Fruit fly (Drosophila melanogaster) whole organism, embryonic: ENCODE measurements around the gene Cnb.

Experiments used
- Ada2b ChIP-seq: fragments of 200-800 bp; sonication (Bioruptor generic); IDR thresholded peaks from 2 replicates; pipeline ENCODE4 v1.3.6; 2022; ENCODE audit warnings: missing biosample characterization, missing genetic modification characterization
- Asciz ChIP-seq: fragments of 200-800 bp; sonication (Bioruptor generic); optimal IDR thresholded peaks from 2 replicates; lab custom pipeline; 2017; ENCODE audit warnings: missing biosample characterization, mild to moderate bottlenecking, missing genetic modification characterization, missing genetic modification reagents
- CG10565 ChIP-seq: fragments of 200-800 bp; sonication (Bioruptor generic); optimal IDR thresholded peaks from 3 replicates; lab custom pipeline; 2016; ENCODE audit warnings: missing biosample characterization, mild to moderate bottlenecking, missing genetic modification characterization
- CG10959 ChIP-seq: fragments of 200-800 bp; sonication (Bioruptor generic); IDR thresholded peaks from 2 replicates; pipeline ENCODE4 v1.3.6; 2022; ENCODE audit warnings: missing biosample characterization, missing genetic modification characterization
- CG11085 ChIP-seq: fragments of 200-800 bp; sonication (Bioruptor generic); IDR thresholded peaks from 2 replicates; pipeline ENCODE4 v1.3.6; 2022; ENCODE audit warnings: missing biosample characterization, missing genetic modification characterization
- CG12744 ChIP-seq: fragments of 200-800 bp; sonication (Bioruptor generic); optimal IDR thresholded peaks from 2 replicates; lab custom pipeline; 2016; ENCODE audit warnings: missing biosample characterization, missing genetic modification characterization
- CG13296 ChIP-seq: fragments of 200-800 bp; sonication (Bioruptor generic); optimal IDR thresholded peaks from 3 replicates; lab custom pipeline; 2018; ENCODE audit warnings: missing biosample characterization, mild to moderate bottlenecking, missing genetic modification characterization
- CG15514 ChIP-seq: fragments of 200-800 bp; sonication (Bioruptor generic); optimal IDR thresholded peaks from 3 replicates; lab custom pipeline; 2017; ENCODE audit warnings: missing biosample characterization, missing genetic modification characterization, mild to moderate bottlenecking, moderate library complexity, missing genetic modification reagents
- CG1602 ChIP-seq: fragments of 200-800 bp; sonication (Bioruptor generic); optimal IDR thresholded peaks from 3 replicates; lab custom pipeline; 2016; ENCODE audit warnings: missing biosample characterization, missing genetic modification characterization
- CG1647 ChIP-seq: fragments of 200-800 bp; sonication (Bioruptor generic); optimal IDR thresholded peaks from 3 replicates; lab custom pipeline; 2016; ENCODE audit warnings: missing biosample characterization, missing genetic modification characterization
- CG17612 ChIP-seq: fragments of 200-800 bp; sonication (Bioruptor generic); IDR thresholded peaks from 2 replicates; pipeline ENCODE4 v1.3.6; 2022; ENCODE audit warnings: missing biosample characterization, missing genetic modification characterization
- CG1832 ChIP-seq: fragments of 200-800 bp; sonication (Bioruptor generic); optimal IDR thresholded peaks from 2 replicates; lab custom pipeline; 2017; ENCODE audit warnings: missing biosample characterization, mild to moderate bottlenecking, missing genetic modification characterization, inconsistent platforms
- CG18476 ChIP-seq: fragments of 200-800 bp; sonication (Bioruptor generic); optimal IDR thresholded peaks from 2 replicates; lab custom pipeline; 2016; ENCODE audit warnings: missing biosample characterization, mild to moderate bottlenecking, missing genetic modification characterization
- CG2889 ChIP-seq: fragments of 200-800 bp; sonication (Bioruptor generic); IDR thresholded peaks from 3 replicates; pipeline ENCODE4 v1.3.6; 2022; ENCODE audit warnings: missing biosample characterization, missing genetic modification characterization
- CG32532 ChIP-seq: fragments of 200-800 bp; sonication (Bioruptor generic); IDR thresholded peaks from 2 replicates; pipeline ENCODE4 v1.3.6; 2022; ENCODE audit warnings: missing biosample characterization, missing genetic modification characterization
- CG34422 ChIP-seq: fragments of 200-800 bp; sonication (Bioruptor generic); IDR thresholded peaks from 3 replicates; pipeline ENCODE4 v1.3.6; 2022; ENCODE audit warnings: missing biosample characterization, missing genetic modification characterization
- CG4328 ChIP-seq: fragments of 200-800 bp; sonication (Bioruptor generic); optimal IDR thresholded peaks from 3 replicates; lab custom pipeline; 2017; ENCODE audit warnings: missing biosample characterization, missing genetic modification reagents, missing genetic modification characterization
- CG4617 ChIP-seq: fragments of 200-800 bp; sonication (Bioruptor generic); optimal IDR thresholded peaks from 3 replicates; lab custom pipeline; 2016; ENCODE audit warnings: missing biosample characterization, missing genetic modification characterization, borderline replicate concordance
- CG4707 ChIP-seq: fragments of 200-800 bp; sonication (Bioruptor generic); optimal IDR thresholded peaks from 2 replicates; lab custom pipeline; 2018; ENCODE audit warnings: missing biosample characterization, mild to moderate bottlenecking, missing genetic modification characterization, moderate library complexity
- CG4730 ChIP-seq: fragments of 200-800 bp; sonication (Bioruptor generic); IDR thresholded peaks from 2 replicates; pipeline ENCODE4 v1.3.6; 2022; ENCODE audit warnings: missing biosample characterization, missing genetic modification characterization
- CG6813 ChIP-seq: fragments of 200-800 bp; sonication (Bioruptor generic); optimal IDR thresholded peaks from 2 replicates; lab custom pipeline; 2017; ENCODE audit warnings: missing biosample characterization, missing genetic modification characterization, mild to moderate bottlenecking, moderate library complexity, missing genetic modification reagents
- CG7786 ChIP-seq: fragments of 200-800 bp; sonication (Bioruptor generic); optimal IDR thresholded peaks from 2 replicates; lab custom pipeline; 2016; ENCODE audit warnings: missing biosample characterization, missing genetic modification characterization
- CG8089 ChIP-seq: fragments of 200-800 bp; sonication (Bioruptor generic); optimal IDR thresholded peaks from 3 replicates; lab custom pipeline; 2016; ENCODE audit warnings: missing biosample characterization, missing genetic modification characterization
- CG9727 ChIP-seq: fragments of 200-800 bp; sonication (Bioruptor generic); optimal IDR thresholded peaks from 3 replicates; lab custom pipeline; 2017; ENCODE audit warnings: missing biosample characterization, mild to moderate bottlenecking, missing genetic modification characterization
- CG9932 ChIP-seq: fragments of 200-800 bp; sonication (Bioruptor generic); IDR thresholded peaks from 2 replicates; pipeline ENCODE4 v1.3.6; 2022; ENCODE audit warnings: missing biosample characterization, missing genetic modification characterization
- Chrac-16 ChIP-seq: fragments of 200-800 bp; sonication (Bioruptor generic); optimal IDR thresholded peaks from 3 replicates; lab custom pipeline; 2016; ENCODE audit warnings: missing biosample characterization, missing genetic modification characterization
- E2f1 ChIP-seq: fragments of 200-800 bp; sonication (Bioruptor generic); IDR thresholded peaks from 2 replicates; pipeline ENCODE4 v1.3.6; 2022; ENCODE audit warnings: missing biosample characterization, missing genetic modification characterization
- Hand ChIP-seq: fragments of 200-800 bp; sonication (Bioruptor generic); optimal IDR thresholded peaks from 2 replicates; lab custom pipeline; 2017; ENCODE audit warnings: mild to moderate bottlenecking, missing biosample characterization, missing genetic modification reagents, missing genetic modification characterization
- MESR4 ChIP-seq: fragments of 200-800 bp; sonication (Bioruptor generic); optimal IDR thresholded peaks from 2 replicates; lab custom pipeline; 2018; ENCODE audit warnings: missing biosample characterization, mild to moderate bottlenecking, missing genetic modification characterization, moderate library complexity
- Pdp1 ChIP-seq, 2 experiments: fragments of 200-800 bp; sonication (Bioruptor generic); optimal IDR thresholded peaks; 3 replicates each; lab custom pipeline; 2016; ENCODE audit warnings: missing biosample characterization in 2 of 2, missing genetic modification characterization in 2 of 2, mild to moderate bottlenecking in 1 of 2, moderate library complexity in 1 of 2
- Ssrp ChIP-seq: fragments of 200-800 bp; sonication (Bioruptor generic); optimal IDR thresholded peaks from 2 replicates; lab custom pipeline; 2018; ENCODE audit warnings: missing biosample characterization, mild to moderate bottlenecking, missing genetic modification characterization, moderate library complexity
- Xrp1 ChIP-seq: fragments of 200-800 bp; sonication (Bioruptor generic); IDR thresholded peaks from 2 replicates; pipeline ENCODE4 v1.3.6; 2022; ENCODE audit warnings: missing biosample characterization, missing genetic modification characterization
- aop ChIP-seq: fragments of 200-800 bp; sonication (Bioruptor generic); IDR thresholded peaks from 2 replicates; pipeline ENCODE4 v1.3.6; 2022; ENCODE audit warnings: missing biosample characterization, missing genetic modification characterization
- corto ChIP-seq: fragments of 200-800 bp; sonication (Bioruptor generic); optimal IDR thresholded peaks from 2 replicates; lab custom pipeline; 2016; ENCODE audit warnings: missing biosample characterization, mild to moderate bottlenecking, missing genetic modification characterization, moderate library complexity
- disco-r ChIP-seq: fragments of 200-800 bp; sonication (Bioruptor generic); optimal IDR thresholded peaks from 2 replicates; lab custom pipeline; 2016; ENCODE audit warnings: missing biosample characterization, missing genetic modification characterization
- emc ChIP-seq: fragments of 200-800 bp; sonication (Bioruptor generic); optimal IDR thresholded peaks from 2 replicates; lab custom pipeline; 2016; ENCODE audit warnings: missing biosample characterization, missing genetic modification characterization
- fd64A ChIP-seq: fragments of 200-800 bp; sonication (Bioruptor generic); optimal IDR thresholded peaks from 3 replicates; lab custom pipeline; 2018; ENCODE audit warnings: missing biosample characterization, mild to moderate bottlenecking, missing genetic modification characterization
- gro ChIP-seq: fragments of 200-800 bp; sonication (Bioruptor generic); optimal IDR thresholded peaks from 2 replicates; lab custom pipeline; 2016; ENCODE audit warnings: missing biosample characterization, missing genetic modification characterization
- jing ChIP-seq: fragments of 200-800 bp; sonication (Bioruptor generic); optimal IDR thresholded peaks from 2 replicates; lab custom pipeline; 2018; ENCODE audit warnings: missing biosample characterization, mild to moderate bottlenecking, missing genetic modification characterization
- kni ChIP-seq: fragments of 200-800 bp; sonication (Bioruptor generic); optimal IDR thresholded peaks from 3 replicates; lab custom pipeline; 2017; ENCODE audit warnings: mild to moderate bottlenecking, missing biosample characterization, missing genetic modification reagents, missing genetic modification characterization
- lola ChIP-seq, 3 experiments: fragments of >200 bp in 2 of 3; fragments of 200-800 bp in 1 of 3; sonication (Bioruptor generic) in 1 of 3; optimal IDR thresholded peaks; 2 replicates each; lab custom pipeline; 2017 to 2019; ENCODE audit warnings: missing biosample characterization in 3 of 3, missing genetic modification characterization in 3 of 3, mild to moderate bottlenecking in 1 of 3, moderate library complexity in 1 of 3
- maf-S ChIP-seq: fragments of 200-800 bp; sonication (Bioruptor generic); optimal IDR thresholded peaks from 2 replicates; lab custom pipeline; 2016; ENCODE audit warnings: missing biosample characterization, missing genetic modification characterization
- peb ChIP-seq: fragments of 200-800 bp; sonication (Bioruptor generic); IDR thresholded peaks from 2 replicates; pipeline ENCODE4 v1.3.6; 2022; ENCODE audit warnings: missing biosample characterization, missing genetic modification characterization
- pnt ChIP-seq: fragments of 200-800 bp; sonication (Bioruptor generic); optimal IDR thresholded peaks from 3 replicates; lab custom pipeline; 2016; ENCODE audit warnings: missing biosample characterization, missing genetic modification characterization
- shn ChIP-seq: fragments of 200-800 bp; sonication (Bioruptor generic); optimal IDR thresholded peaks from 3 replicates; lab custom pipeline; 2016; ENCODE audit warnings: missing biosample characterization, missing genetic modification characterization
- sim ChIP-seq: fragments of 200-800 bp; sonication (Bioruptor generic); IDR thresholded peaks from 2 replicates; pipeline ENCODE4 v1.3.6; 2022; ENCODE audit warnings: missing biosample characterization, missing genetic modification characterization
- sqz ChIP-seq: fragments of 200-800 bp; sonication (Bioruptor generic); optimal IDR thresholded peaks from 3 replicates; lab custom pipeline; 2018; ENCODE audit warnings: missing biosample characterization, mild to moderate bottlenecking, missing genetic modification characterization
- tio ChIP-seq: fragments of 200-800 bp; sonication (Bioruptor generic); optimal IDR thresholded peaks from 2 replicates; lab custom pipeline; 2017; ENCODE audit warnings: missing biosample characterization, missing genetic modification characterization, inconsistent platforms
- ttk ChIP-seq: fragments of 200-800 bp; sonication (Bioruptor generic); IDR thresholded peaks from 2 replicates; pipeline ENCODE4 v2.1.2; 2022; ENCODE audit warnings: missing biosample characterization, missing genetic modification characterization
- tx ChIP-seq: fragments of 200-800 bp; sonication (Bioruptor generic); optimal IDR thresholded peaks from 2 replicates; lab custom pipeline; 2016; ENCODE audit warnings: missing biosample characterization, missing genetic modification characterization
- vfl ChIP-seq: fragments of 200-800 bp; sonication (Bioruptor generic); optimal IDR thresholded peaks from 2 replicates; lab custom pipeline; 2016; ENCODE audit warnings: missing biosample characterization, missing genetic modification characterization

Gene Cnb

DNA sequence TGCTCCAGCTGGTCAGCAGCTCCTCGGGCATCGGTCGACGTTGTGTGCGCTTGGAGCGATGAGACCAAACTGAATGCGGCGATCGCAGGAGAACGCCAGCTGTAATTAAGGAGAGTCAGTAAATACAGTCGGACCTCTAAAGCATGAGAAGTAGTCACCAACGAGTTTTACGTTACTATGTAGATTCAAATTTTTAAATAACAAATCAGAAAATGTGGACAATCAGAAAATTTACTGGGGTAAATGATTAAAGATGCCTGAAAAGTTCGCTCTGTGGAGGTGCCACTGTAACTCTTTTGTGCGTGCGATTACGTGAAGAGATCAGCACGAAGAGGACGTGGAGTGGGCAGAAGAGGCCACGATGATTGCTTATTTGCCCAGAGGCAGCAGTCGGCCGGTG lies 15.6 kb downstream of the Cnb start, which contains the start of gene SCOT (continued):
- TF ChIP-seq CG11085 = no peak
- TF ChIP-seq maf-S (GFP tag; lab: Kevin White, UChicago) = no peak
- TF ChIP-seq kni = no peak
- TF ChIP-seq CG4617 (GFP tag; lab: Kevin White, UChicago) = no peak
- peak; percentile 74 for TF ChIP-seq Chrac-16 (GFP tag; lab: Kevin White, UChicago)
- peak; percentile 63 for TF ChIP-seq CG1602 (GFP tag; lab: Kevin White, UChicago)
- TF ChIP-seq disco-r (GFP tag; lab: Kevin White, UChicago) = peak; percentile 19
- TF ChIP-seq jing (GFP tag; lab: Kevin White, UChicago) = peak; percentile 57
- TF ChIP-seq CG17612 (GFP tag; lab: Robert Waterston, UW) = 0 out of 2 replicates have a peak, but pooled peaks have one; percentile 45
- TF ChIP-seq tx (GFP tag; lab: Kevin White, UChicago) = peak; percentile 59
- TF ChIP-seq Xrp1 (GFP tag; lab: Robert Waterston, UW) = peak; percentile 86
- TF ChIP-seq CG10565 (GFP tag; lab: Kevin White, UChicago) = no peak
- peak; percentile 73 for TF ChIP-seq E2f1 (GFP tag; lab: Robert Waterston, UW)
- no peak for TF ChIP-seq CG12744 (GFP tag; lab: Kevin White, UChicago)
- peak; percentile 74 for TF ChIP-seq CG34422
- TF ChIP-seq CG9932 (GFP tag; lab: Robert Waterston, UW) = peak; percentile 50; the same call in 1 of the 2 replicates
- peak; percentile 18 for TF ChIP-seq pnt (GFP tag; lab: Kevin White, UChicago)
- no peak for TF ChIP-seq Ssrp (tag; lab: Kevin White, UChicago)
- peak in 1 of 2 experiments; percentile 48 for TF ChIP-seq Pdp1 (GFP tag; optimal IDR thresholded peaks at IDR 0.05; lab: Kevin White, UChicago)
- TF ChIP-seq emc (GFP tag; lab: Kevin White, UChicago) = no peak
- no peak for TF ChIP-seq CG13296 (GFP tag; lab: Kevin White, UChicago)
- peak; percentile 45 for TF ChIP-seq peb
- no peak for TF ChIP-seq fd64A (GFP tag; lab: Kevin White, UChicago)
- 0 out of 2 replicates have a peak, but pooled peaks have one; percentile 15 for TF ChIP-seq aop (GFP tag; lab: Robert Waterston, UW)
- peak; percentile 72 for TF ChIP-seq CG4730
- TF ChIP-seq Hand (GFP tag; lab: Kevin White, UChicago) = no peak
- peak; percentile 48 for TF ChIP-seq CG8089 (GFP tag; lab: Kevin White, UChicago)
- TF ChIP-seq CG4328 (GFP tag; lab: Kevin White, UChicago) = no peak
- peak; percentile 48 for TF ChIP-seq shn (GFP tag; lab: Kevin White, UChicago)
- TF ChIP-seq tio (GFP tag; lab: Kevin White, UChicago) = no peak
- no peak for TF ChIP-seq MESR4 (GFP tag; lab: Kevin White, UChicago)
- peak; percentile 3 for TF ChIP-seq CG6813 (GFP tag; lab: Kevin White, UChicago)
- TF ChIP-seq CG15514 (GFP tag; lab: Kevin White, UChicago) = no peak
- TF ChIP-seq gro (GFP tag; lab: Kevin White, UChicago) = no peak
- peak; percentile 68 for TF ChIP-seq CG7786
- peak; percentile 36 for TF ChIP-seq CG9727
- TF ChIP-seq corto (GFP tag; lab: Kevin White, UChicago) = no peak
- peak; percentile 57; the same call in 1 of the 2 replicates for TF ChIP-seq sim (GFP tag; lab: Robert Waterston, UW)
- peak; percentile 18 for TF ChIP-seq CG1647 (GFP tag; lab: Kevin White, UChicago)
- TF ChIP-seq Ada2b (GFP tag; lab: Robert Waterston, UW) = peak; percentile 79
- TF ChIP-seq CG10959 (GFP tag; lab: Robert Waterston, UW) = peak; percentile 65
- peak; percentile 50; the same call in 1 of the 3 replicates for TF ChIP-seq CG2889 (GFP tag; lab: Robert Waterston, UW)
- TF ChIP-seq lola (GFP tag; optimal IDR thresholded peaks at IDR 0.05; lab: Kevin White, UChicago) = no peak
- TF ChIP-seq CG4707 = peak; percentile 39
- no peak for TF ChIP-seq CG1832 (GFP tag; lab: Kevin White, UChicago)
- TF ChIP-seq sqz (GFP tag; lab: Kevin White, UChicago) = no peak
- peak; percentile 31 for TF ChIP-seq Asciz (GFP tag; lab: Kevin White, UChicago)
- TF ChIP-seq ttk (GFP tag; lab: Robert Waterston, UW) = peak; percentile 87
- no peak for TF ChIP-seq CG18476 (GFP tag; lab: Kevin White, UChicago)
- peak; percentile 1 for TF ChIP-seq vfl (GFP tag; lab: Kevin White, UChicago)
- TF ChIP-seq CG32532 = peak; percentile 72
